Worm (Caenorhabditis elegans) whole organism, L4 larva: ENCODE measurements around the gene msd-4.

Source experiments
- F10B5.3 ChIP-seq: sonication (generic microtip); optimal IDR thresholded peaks from 2 replicates; lab custom pipeline; 2016; ENCODE audit warnings: mild to moderate bottlenecking, missing genetic modification characterization, missing compliant biosample characterization
- F37D6.2 ChIP-seq: sonication (generic microtip); optimal IDR thresholded peaks from 2 replicates; lab custom pipeline; 2016; ENCODE audit warnings: mild to moderate bottlenecking, missing genetic modification characterization, missing compliant biosample characterization
- F49E8.2 ChIP-seq: sonication (generic microtip); optimal IDR thresholded peaks from 2 replicates; lab custom pipeline; 2016; ENCODE audit warnings: missing compliant biosample characterization, mild to moderate bottlenecking, missing genetic modification characterization, borderline replicate concordance
- T20F7.1 ChIP-seq: fragments of 200-800 bp; sonication (Bioruptor generic); optimal IDR thresholded peaks from 2 replicates; lab custom pipeline; 2018; ENCODE audit warnings: mild to moderate bottlenecking, missing genetic modification characterization, missing compliant biosample characterization
- T26A8.4 ChIP-seq: fragments of 200-800 bp; sonication (Bioruptor generic); IDR thresholded peaks from 2 replicates; pipeline ENCODE4 v1.3.6; 2022; ENCODE audit warnings: missing genetic modification characterization, missing compliant biosample characterization
- Y105C5A.15 ChIP-seq: fragments of 200-800 bp; sonication (Bioruptor generic); IDR thresholded peaks from 2 replicates; pipeline ENCODE4 v1.3.6; 2022; ENCODE audit warnings: missing genetic modification characterization, missing compliant biosample characterization
- Y48G9A.11 ChIP-seq: fragments of 200-800 bp; sonication (Bioruptor generic); IDR thresholded peaks from 2 replicates; pipeline ENCODE4 v1.3.6; 2022; ENCODE audit warnings: missing genetic modification reagents, missing genetic modification characterization, missing compliant biosample characterization
- ZK546.5 ChIP-seq, 2 experiments: sonication (generic microtip); optimal IDR thresholded peaks; 2 replicates each; lab custom pipeline; 2017; ENCODE audit warnings: missing biosample characterization in 2 of 2, missing genetic modification characterization in 2 of 2
- arid-1 ChIP-seq: fragments of 200-800 bp; sonication (Bioruptor generic); conservative IDR thresholded peaks from 2 replicates; pipeline ENCODE4 v1.3.6; 2022; ENCODE audit warnings: missing genetic modification reagents, missing genetic modification characterization, missing compliant biosample characterization
- ceh-28 ChIP-seq: fragments of 150-350 bp; optimal IDR thresholded peaks from 2 replicates; lab custom pipeline; 2014; ENCODE audit warnings: missing biosample characterization, missing genetic modification reagents, missing genetic modification characterization
- ceh-44 ChIP-seq: fragments of 200-800 bp; sonication (Bioruptor generic); IDR thresholded peaks from 2 replicates; pipeline ENCODE4 v1.3.6; 2022; ENCODE audit warnings: missing genetic modification reagents, missing genetic modification characterization, missing compliant biosample characterization
- ces-1 ChIP-seq: fragments of 150-350 bp; sonication (generic microtip); optimal IDR thresholded peaks from 4 replicates; lab custom pipeline; 2014; ENCODE audit warnings: missing biosample characterization, missing genetic modification reagents, missing genetic modification characterization
- daf-16 ChIP-seq, 3 experiments: sonication (generic microtip); optimal IDR thresholded peaks; 2 replicates each; lab custom pipeline; 2016 to 2017; ENCODE audit warnings: missing genetic modification characterization in 3 of 3, missing genetic modification reagents in 3 of 3, mild to moderate bottlenecking in 2 of 3, missing compliant biosample characterization in 2 of 3, missing biosample characterization in 1 of 3, moderate library complexity in 1 of 3
- daf-8 ChIP-seq: fragments of 200-800 bp; sonication (Bioruptor generic); IDR thresholded peaks from 2 replicates; pipeline ENCODE4 v1.3.6; 2022; ENCODE audit warnings: missing genetic modification characterization, missing compliant biosample characterization
- dmd-6 ChIP-seq: fragments of 200-800 bp; sonication (Bioruptor generic); IDR thresholded peaks from 2 replicates; pipeline ENCODE4 v1.3.6; 2022; ENCODE audit warnings: missing genetic modification reagents, missing genetic modification characterization, missing compliant biosample characterization
- dmd-8 ChIP-seq: fragments of 200-800 bp; sonication (Bioruptor generic); IDR thresholded peaks from 2 replicates; pipeline ENCODE4 v1.3.6; 2022; ENCODE audit warnings: missing genetic modification characterization, missing compliant biosample characterization
- dpl-1 ChIP-seq: fragments of 150-350 bp; optimal IDR thresholded peaks from 2 replicates; lab custom pipeline; 2014; ENCODE audit warnings: missing biosample characterization, missing genetic modification reagents, missing genetic modification characterization
- dve-1 ChIP-seq: sonication (generic microtip); optimal IDR thresholded peaks from 2 replicates; lab custom pipeline; 2017; ENCODE audit warnings: antibody characterized with exemption, mild to moderate bottlenecking, missing genetic modification characterization, missing compliant biosample characterization; ENCODE audit not compliant: insufficient read depth
- egl-43 ChIP-seq: fragments of 200-800 bp; sonication (Bioruptor generic); IDR thresholded peaks from 2 replicates; pipeline ENCODE4 v1.3.6; 2022; ENCODE audit warnings: missing genetic modification reagents, missing genetic modification characterization, missing compliant biosample characterization
- hif-1 ChIP-seq, 2 experiments: sonication (generic microtip); optimal IDR thresholded peaks; 2 replicates each; lab custom pipeline; 2016 to 2017; ENCODE audit warnings: missing compliant biosample characterization in 2 of 2, missing genetic modification characterization in 2 of 2, missing genetic modification reagents in 2 of 2, missing genotype in 2 of 2, mild to moderate bottlenecking in 1 of 2
- hlh-30 ChIP-seq: sonication (generic microtip); optimal IDR thresholded peaks from 2 replicates; lab custom pipeline; 2017; ENCODE audit warnings: antibody characterized with exemption, mild to moderate bottlenecking, missing genetic modification characterization, missing compliant biosample characterization; ENCODE audit not compliant: insufficient read depth
- lin-15B ChIP-seq: fragments of 150-350 bp; sonication (generic microtip); optimal IDR thresholded peaks from 3 replicates; lab custom pipeline; 2014; ENCODE audit warnings: missing biosample characterization, missing genetic modification characterization
- lin-38 ChIP-seq: fragments of 200-800 bp; sonication (Bioruptor generic); IDR thresholded peaks from 2 replicates; pipeline ENCODE4 v1.3.6; 2022; ENCODE audit warnings: missing genetic modification reagents, missing genetic modification characterization, missing compliant biosample characterization
- mdt-29 ChIP-seq: fragments of 200-800 bp; sonication (Bioruptor generic); IDR thresholded peaks from 2 replicates; pipeline ENCODE4 v1.3.6; 2022; ENCODE audit warnings: missing genetic modification reagents, missing genetic modification characterization, missing compliant biosample characterization
- mep-1 ChIP-seq: fragments of 150-350 bp; sonication (generic microtip); optimal IDR thresholded peaks from 3 replicates; lab custom pipeline; 2014; ENCODE audit warnings: missing biosample characterization, missing genetic modification characterization
- mes-2 ChIP-seq: sonication (generic microtip); optimal IDR thresholded peaks from 2 replicates; lab custom pipeline; 2016; ENCODE audit warnings: missing genotype, mild to moderate bottlenecking, missing genetic modification characterization, missing compliant biosample characterization; ENCODE audit not compliant: poor library complexity, severe bottlenecking
- nhr-10 ChIP-seq: fragments of 150-350 bp; optimal IDR thresholded peaks from 2 replicates; lab custom pipeline; 2014; ENCODE audit warnings: missing biosample characterization, missing genetic modification characterization
- nhr-11 ChIP-seq: fragments of 150-350 bp; optimal IDR thresholded peaks from 2 replicates; lab custom pipeline; 2014; ENCODE audit warnings: missing biosample characterization, missing genetic modification characterization
- nhr-111 ChIP-seq: fragments of 200-800 bp; sonication (Bioruptor generic); optimal IDR thresholded peaks from 2 replicates; lab custom pipeline; 2018; ENCODE audit warnings: mild to moderate bottlenecking, missing genetic modification characterization, missing compliant biosample characterization
- nhr-237 ChIP-seq: sonication (generic microtip); optimal IDR thresholded peaks from 2 replicates; lab custom pipeline; 2017; ENCODE audit warnings: missing biosample characterization, missing genetic modification characterization
- nhr-28 ChIP-seq: fragments of 150-350 bp; optimal IDR thresholded peaks from 2 replicates; lab custom pipeline; 2014; ENCODE audit warnings: missing biosample characterization, missing genetic modification characterization
- nhr-41 ChIP-seq: fragments of 200-800 bp; sonication (Bioruptor generic); IDR thresholded peaks from 2 replicates; pipeline ENCODE4 v1.3.6; 2022; ENCODE audit warnings: missing genetic modification reagents, missing genetic modification characterization, missing compliant biosample characterization
- nhr-6 ChIP-seq: fragments of 150-350 bp; optimal IDR thresholded peaks from 2 replicates; lab custom pipeline; 2014; ENCODE audit warnings: missing biosample characterization, missing genetic modification characterization
- nhr-77 ChIP-seq: fragments of 150-350 bp; optimal IDR thresholded peaks from 2 replicates; lab custom pipeline; 2014; ENCODE audit warnings: missing biosample characterization, missing genetic modification characterization
- pqm-1 ChIP-seq: sonication (generic microtip); optimal IDR thresholded peaks from 2 replicates; lab custom pipeline; 2017; ENCODE audit warnings: missing biosample characterization, missing genetic modification characterization
- rbr-2 ChIP-seq: sonication (generic microtip); optimal IDR thresholded peaks from 2 replicates; lab custom pipeline; 2016; ENCODE audit warnings: missing genotype, missing genetic modification characterization, missing compliant biosample characterization
- saeg-2 ChIP-seq: fragments of 200-800 bp; sonication (Bioruptor generic); IDR thresholded peaks from 2 replicates; pipeline ENCODE4 v1.3.6; 2022; ENCODE audit warnings: missing genetic modification reagents, missing genetic modification characterization, missing compliant biosample characterization
- skn-1 ChIP-seq: fragments of 150-350 bp; optimal IDR thresholded peaks from 2 replicates; lab custom pipeline; 2014; ENCODE audit warnings: missing biosample characterization, missing genetic modification characterization
- snpc-1.2 ChIP-seq: fragments of 200-800 bp; sonication (Bioruptor generic); IDR thresholded peaks from 2 replicates; pipeline ENCODE4 v1.3.6; 2022; ENCODE audit warnings: missing genetic modification reagents, missing genetic modification characterization, missing compliant biosample characterization
- snpc-4 ChIP-seq: fragments of 150-350 bp; optimal IDR thresholded peaks from 2 replicates; lab custom pipeline; 2014; ENCODE audit warnings: missing biosample characterization, missing genetic modification characterization
- spr-3 ChIP-seq: fragments of 200-800 bp; sonication (Bioruptor generic); optimal IDR thresholded peaks from 2 replicates; lab custom pipeline; 2018; ENCODE audit warnings: mild to moderate bottlenecking, missing genetic modification characterization, missing compliant biosample characterization
- tag-97 ChIP-seq: fragments of 200-800 bp; sonication (Bioruptor generic); IDR thresholded peaks from 2 replicates; pipeline ENCODE4 v1.3.6; 2022; ENCODE audit warnings: missing genetic modification characterization, missing compliant biosample characterization
- tra-1 ChIP-seq: fragments of 200-800 bp; sonication (Bioruptor generic); IDR thresholded peaks from 2 replicates; pipeline ENCODE4 v1.3.6; 2022; ENCODE audit warnings: missing genetic modification reagents, missing genetic modification characterization, missing compliant biosample characterization
- vab-7 ChIP-seq: fragments of 200-800 bp; sonication (Bioruptor generic); IDR thresholded peaks from 2 replicates; pipeline ENCODE4 v1.3.6; 2022; ENCODE audit warnings: missing genetic modification reagents, missing genetic modification characterization, missing compliant biosample characterization
- zag-1 ChIP-seq: fragments of 150-350 bp; optimal IDR thresholded peaks from 2 replicates; lab custom pipeline; 2014; ENCODE audit warnings: missing biosample characterization, missing genetic modification characterization
- ztf-7 ChIP-seq: fragments of 150-350 bp; optimal IDR thresholded peaks from 2 replicates; lab custom pipeline; 2014; ENCODE audit warnings: missing biosample characterization, missing genetic modification characterization

The msd-4 gene

ce11 chrIII:4868643-4869042, at the start of gene msd-4, which contains the start of gene C35D10.3:
Gene msd-4 (minus strand): TSS chrIII:4868743.
Gene C35D10.3 (plus strand): TSS chrIII:4868921.
- no peak for TF ChIP-seq snpc-4 (tag; lab: Kevin White, UChicago)
- TF ChIP-seq F49E8.2 (tag; lab: Kevin White, UChicago), result no peak
- no peak for TF ChIP-seq T20F7.1 (GFP tag; lab: Kevin White, UChicago)
- no peak for TF ChIP-seq nhr-28 (tag; lab: Kevin White, UChicago)
- no peak for TF ChIP-seq dpl-1 (GFP tag; lab: Kevin White, UChicago)
- no peak for TF ChIP-seq daf-8 (GFP tag; lab: Robert Waterston, UW)
- no peak for TF ChIP-seq nhr-41 (GFP tag; lab: Robert Waterston, UW)
- TF ChIP-seq Y105C5A.15, result no peak
- no peak for TF ChIP-seq zag-1
- no peak for TF ChIP-seq tra-1 (GFP tag; lab: Robert Waterston, UW)
- no peak for TF ChIP-seq daf-16 (GFP tag; optimal IDR thresholded peaks at IDR 0.05; lab: Kevin White, UChicago)
- TF ChIP-seq daf-16 (tag; optimal IDR thresholded peaks at IDR 0.05; lab: Kevin White, UChicago), result no peak
- TF ChIP-seq mep-1 (tag; lab: Kevin White, UChicago), result no peak
- no peak for TF ChIP-seq tag-97 (GFP tag; lab: Robert Waterston, UW)
- no peak for TF ChIP-seq nhr-237
- no peak for TF ChIP-seq nhr-111
- TF ChIP-seq T26A8.4 (GFP tag; lab: Robert Waterston, UW), result no peak
- TF ChIP-seq, all 104 proteins: peak for 0

- peak; percentile 9 for TF ChIP-seq dve-1 (tag; lab: Kevin White, UChicago)
- no peak for TF ChIP-seq snpc-1.2 (GFP tag; lab: Robert Waterston, UW)
- TF ChIP-seq dpl-1 (GFP tag; lab: Kevin White, UChicago), result peak; percentile 90
- peak; percentile 76 for TF ChIP-seq mes-2 (tag; lab: Kevin White, UChicago)
- no peak for TF ChIP-seq ceh-44 (GFP tag; lab: Robert Waterston, UW)
- no peak for TF ChIP-seq mdt-29 (GFP tag; lab: Robert Waterston, UW)
- no peak for TF ChIP-seq lin-15B (tag; lab: Kevin White, UChicago)
- TF ChIP-seq F10B5.3 (tag; lab: Kevin White, UChicago), result no peak
- TF ChIP-seq ces-1 (GFP tag; lab: Kevin White, UChicago), result no peak
- TF ChIP-seq spr-3, result no peak
- no peak for TF ChIP-seq pqm-1 (tag; lab: Kevin White, UChicago)
- TF ChIP-seq ztf-7 (tag; lab: Kevin White, UChicago), result no peak
- no peak for TF ChIP-seq Y48G9A.11 (GFP tag; lab: Robert Waterston, UW)
- TF ChIP-seq egl-43 (GFP tag; lab: Robert Waterston, UW), result no peak
- TF ChIP-seq daf-8 (GFP tag; lab: Robert Waterston, UW), result no peak
- TF ChIP-seq ZK546.5 (tag; optimal IDR thresholded peaks at IDR 0.05; lab: Kevin White, UChicago), result no peak
- TF ChIP-seq nhr-6, result peak; percentile 14
- no peak for TF ChIP-seq daf-16 (GFP tag; optimal IDR thresholded peaks at IDR 0.05; lab: Kevin White, UChicago)
- peak; percentile 44 for TF ChIP-seq daf-16 (tag; optimal IDR thresholded peaks at IDR 0.05; lab: Kevin White, UChicago)
- TF ChIP-seq tra-1 (GFP tag; lab: Robert Waterston, UW), result no peak
- no peak for TF ChIP-seq vab-7 (GFP tag; lab: Robert Waterston, UW)
- no peak for TF ChIP-seq nhr-77 (tag; lab: Kevin White, UChicago)
- TF ChIP-seq hlh-30 (tag; lab: Kevin White, UChicago), result peak; percentile 23
- no peak for TF ChIP-seq ceh-28
- TF ChIP-seq nhr-237, result no peak
- TF ChIP-seq nhr-10 (tag; lab: Kevin White, UChicago), result no peak
- TF ChIP-seq dmd-8, result no peak
- no peak for TF ChIP-seq skn-1 (tag; lab: Kevin White, UChicago)
- TF ChIP-seq lin-38 (GFP tag; lab: Robert Waterston, UW), result 0 out of 2 replicates have a peak, but pooled peaks have one; percentile 22
- TF ChIP-seq mep-1 (tag; lab: Kevin White, UChicago), result peak; percentile 34
- TF ChIP-seq F37D6.2 (tag; lab: Kevin White, UChicago), result no peak
- no peak for TF ChIP-seq arid-1 (GFP tag; lab: Robert Waterston, UW)
- TF ChIP-seq dmd-6 (GFP tag; lab: Robert Waterston, UW), result 0 out of 2 replicates have a peak, but pooled peaks have one; percentile 34
- TF ChIP-seq rbr-2, result peak; percentile 16
- no peak for TF ChIP-seq nhr-111
- no peak for TF ChIP-seq Y105C5A.15
- no peak for TF ChIP-seq nhr-11
- TF ChIP-seq snpc-4 (tag; lab: Kevin White, UChicago), result no peak
- TF ChIP-seq hif-1 (tag; optimal IDR thresholded peaks at IDR 0.05; lab: Kevin White, UChicago), result peak in 1 of 2 experiments; percentile 28
- TF ChIP-seq saeg-2 (GFP tag; lab: Robert Waterston, UW), result no peak
These were observed 49.6 kb upstream of the msd-4 start, which contains the start of gene rpb-8 for ce11 chrIII:4917960-4918712. Gene rpb-8 (minus strand): TSS chrIII:4918008.
